Worm (Caenorhabditis elegans) whole organism, young adult: ENCODE measurements around the gene tdp-1.

Experiments
- F23B12.7 ChIP-seq: sonication (generic microtip); optimal IDR thresholded peaks from 2 replicates; lab custom pipeline; 2017; ENCODE audit warnings: missing genetic modification characterization, mild to moderate bottlenecking, missing compliant biosample characterization, antibody characterized with exemption, moderate library complexity; ENCODE audit not compliant: insufficient read depth
- T26A5.8 ChIP-seq: sonication (generic microtip); optimal IDR thresholded peaks from 2 replicates; lab custom pipeline; 2016; ENCODE audit warnings: missing genetic modification characterization, missing compliant biosample characterization
- Y56A3A.18 ChIP-seq: fragments of 200-800 bp; sonication (Bioruptor generic); IDR thresholded peaks from 2 replicates; pipeline ENCODE4 v1.3.6; 2022; ENCODE audit warnings: missing genetic modification reagents, missing genetic modification characterization, missing compliant biosample characterization
- Y67H2A.10 ChIP-seq: fragments of 200-800 bp; sonication (Bioruptor generic); conservative IDR thresholded peaks from 2 replicates; pipeline ENCODE4 v1.3.6; 2022; ENCODE audit warnings: missing genetic modification reagents, missing genetic modification characterization, missing compliant biosample characterization
- bed-1 ChIP-seq: fragments of 200-800 bp; sonication (Bioruptor generic); IDR thresholded peaks from 2 replicates; pipeline ENCODE4 v1.3.6; 2022; ENCODE audit warnings: missing genetic modification reagents, missing genetic modification characterization, missing compliant biosample characterization
- bed-2 ChIP-seq: fragments of 200-800 bp; sonication (Bioruptor generic); IDR thresholded peaks from 2 replicates; pipeline ENCODE4 v1.3.6; 2022; ENCODE audit warnings: missing genetic modification reagents, missing genetic modification characterization, missing compliant biosample characterization
- egl-18 ChIP-seq: fragments of 200-800 bp; sonication (Bioruptor generic); IDR thresholded peaks from 2 replicates; pipeline ENCODE4 v1.3.6; 2022; ENCODE audit warnings: missing genetic modification reagents, missing genetic modification characterization, missing compliant biosample characterization
- egrh-3 ChIP-seq: fragments of 200-800 bp; sonication (Bioruptor generic); IDR thresholded peaks from 2 replicates; pipeline ENCODE4 v1.3.6; 2022; ENCODE audit warnings: missing genetic modification reagents, missing genetic modification characterization, missing compliant biosample characterization
- ets-4 ChIP-seq: fragments of 200-800 bp; sonication (Bioruptor generic); optimal IDR thresholded peaks from 2 replicates; lab custom pipeline; 2018; ENCODE audit warnings: mild to moderate bottlenecking, missing genetic modification characterization, missing compliant biosample characterization
- hsf-1 ChIP-seq: fragments of 200-800 bp; sonication (Bioruptor generic); IDR thresholded peaks from 2 replicates; pipeline ENCODE4 v1.3.6; 2022; ENCODE audit warnings: missing genetic modification reagents, missing genetic modification characterization, missing compliant biosample characterization
- sea-2 ChIP-seq: fragments of 200-800 bp; sonication (Bioruptor generic); IDR thresholded peaks from 2 replicates; pipeline ENCODE4 v1.3.6; 2022; ENCODE audit warnings: missing genetic modification characterization, missing compliant biosample characterization
- snpc-4 ChIP-seq, 5 experiments: fragments of 150-350 bp in 1 of 5; sonication (generic microtip) in 4 of 5; optimal IDR thresholded peaks; 2 replicates each; lab custom pipeline; 2014 to 2018; ENCODE audit warnings: missing genetic modification characterization in 5 of 5, missing biosample characterization in 3 of 5, antibody characterized with exemption in 2 of 5, mild to moderate bottlenecking in 2 of 5, missing compliant biosample characterization in 2 of 5, missing genotype in 2 of 5, moderate library complexity in 2 of 5, missing genetic modification reagents in 1 of 5

- no peak for TF ChIP-seq Y67H2A.10 (GFP tag; lab: Robert Waterston, UW)
- no peak for TF ChIP-seq F23B12.7 (tag; lab: Kevin White, UChicago)
- TF ChIP-seq egl-18 (GFP tag; lab: Robert Waterston, UW): no peak
- no peak for TF ChIP-seq snpc-4 (GFP tag; optimal IDR thresholded peaks at IDR 0.05; lab: Kevin White, UChicago)
- no peak for TF ChIP-seq snpc-4 (tag; optimal IDR thresholded peaks at IDR 0.05; lab: Kevin White, UChicago)
- no peak for TF ChIP-seq bed-2 (GFP tag; lab: Robert Waterston, UW)
- no peak for TF ChIP-seq hsf-1
- no peak for TF ChIP-seq T26A5.8
- TF ChIP-seq bed-1 (GFP tag; lab: Robert Waterston, UW): no peak
- TF ChIP-seq egrh-3: no peak; the same call in 1 of the 2 replicates
- TF ChIP-seq sea-2 (GFP tag; lab: Robert Waterston, UW): no peak
- TF ChIP-seq ets-4 (GFP tag; lab: Kevin White, UChicago): no peak
- no peak for TF ChIP-seq Y56A3A.18 (GFP tag; lab: Robert Waterston, UW)
Measured at ce11 chrII:9014877-9015505, 17.4 kb downstream of the tdp-1 start.
